Worm (Caenorhabditis elegans): ENCODE measurements around the gene phy-4.

Gene phy-4

DNA sequence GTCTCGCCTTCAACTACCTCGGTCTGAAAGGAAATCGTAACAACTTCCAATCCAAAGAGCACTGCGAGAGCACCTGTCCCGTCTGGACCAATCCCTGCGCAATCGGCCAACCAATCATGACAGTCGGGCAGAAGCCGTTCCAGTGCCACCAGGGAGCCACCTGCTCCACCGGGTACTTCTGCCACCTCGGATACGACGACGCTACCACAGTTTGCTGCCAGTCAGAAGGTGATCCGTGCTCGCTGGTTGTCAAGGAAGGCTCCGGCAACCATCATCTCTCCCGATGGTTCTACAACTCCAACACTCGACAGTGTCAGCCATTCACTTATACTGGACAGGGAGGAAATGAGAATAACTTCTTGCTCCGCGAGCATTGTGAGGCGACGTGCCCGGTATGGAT lies 4.4 kb downstream of the phy-4 start:
- TF ChIP-seq unc-55 (GFP tag; optimal IDR thresholded peaks at IDR 0.05) (no peak), ceh-9 (tag; optimal IDR thresholded peaks at IDR 0.05) (no peak), pag-3 (tag; optimal IDR thresholded peaks at IDR 0.05; ENCODE audit: borderline replicate concordance) (peak; percentile 57)

- no peak for TF ChIP-seq rnt-1 (tag; optimal IDR thresholded peaks at IDR 0.05)
- no peak for TF ChIP-seq tbx-2 (tag; optimal IDR thresholded peaks at IDR 0.05)
- TF ChIP-seq lin-11 (tag; optimal IDR thresholded peaks at IDR 0.05), result no peak
- no peak for TF ChIP-seq hlh-8 (tag; optimal IDR thresholded peaks at IDR 0.05)
- no peak for TF ChIP-seq ceh-19 (GFP tag; optimal IDR thresholded peaks at IDR 0.05)
- no peak for TF ChIP-seq ttx-3 (tag; optimal IDR thresholded peaks at IDR 0.05)
- no peak for TF ChIP-seq hlh-15 (tag; optimal IDR thresholded peaks at IDR 0.05)
- no peak for TF ChIP-seq hlh-30 (tag; optimal IDR thresholded peaks at IDR 0.05; ENCODE audit: insufficient read depth)
- no peak for TF ChIP-seq K02D7.2 (tag; optimal IDR thresholded peaks at IDR 0.05)
- TF ChIP-seq ceh-6 (GFP tag; optimal IDR thresholded peaks at IDR 0.05), result no peak
- TF ChIP-seq elt-2 (tag; optimal IDR thresholded peaks at IDR 0.05), result no peak
- no peak for TF ChIP-seq C08G9.2 (tag; optimal IDR thresholded peaks at IDR 0.05)
- no peak for TF ChIP-seq nhr-11 (tag; optimal IDR thresholded peaks at IDR 0.05)
- TF ChIP-seq elt-4 (tag; optimal IDR thresholded peaks at IDR 0.05), result no peak
- no peak for TF ChIP-seq fkh-6 (tag; optimal IDR thresholded peaks at IDR 0.05)
- TF ChIP-seq nhr-232 (tag; optimal IDR thresholded peaks at IDR 0.05), result no peak
- no peak for TF ChIP-seq odd-2 (tag; optimal IDR thresholded peaks at IDR 0.05)
- TF ChIP-seq pat-9 (tag; optimal IDR thresholded peaks at IDR 0.05), result no peak
Measured at ce11 chrV:19502579-19503151, 10.8 kb downstream of the phy-4 start, which contains the start of gene Y43F8B.3. Gene Y43F8B.3 (plus strand): TSS chrV:19503101.

DNA sequence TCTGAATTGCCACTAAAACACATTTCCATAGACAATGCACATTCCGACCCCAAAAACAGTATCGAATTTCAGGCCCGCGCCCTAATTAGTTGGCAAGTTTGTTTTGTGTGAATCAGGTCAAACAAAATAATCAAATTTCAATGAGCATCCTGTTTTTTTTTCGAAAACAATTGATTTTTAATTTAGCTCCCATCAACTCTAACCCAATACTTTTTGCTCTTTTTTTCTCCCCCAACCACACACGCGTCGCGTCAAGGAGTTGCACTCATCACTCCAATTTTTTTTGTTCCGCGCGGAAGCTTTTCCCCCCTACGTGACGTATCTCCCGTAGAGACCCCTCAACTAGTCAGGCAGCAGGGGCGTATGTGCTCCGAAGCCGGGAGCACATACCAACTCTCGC lies 12.1 kb downstream of the phy-4 start:
- no peak for TF ChIP-seq fax-1 (tag; optimal IDR thresholded peaks at IDR 0.05)

- TF ChIP-seq K02D7.2 (tag; optimal IDR thresholded peaks at IDR 0.05) (no peak), che-1 (tag; optimal IDR thresholded peaks at IDR 0.05) (no peak), zip-5 (tag; optimal IDR thresholded peaks at IDR 0.05) (no peak), hlh-15 (tag; optimal IDR thresholded peaks at IDR 0.05) (no peak)
Measured at ce11 chrV:19497087-19497486, 16.4 kb downstream of the phy-4 start.

DNA sequence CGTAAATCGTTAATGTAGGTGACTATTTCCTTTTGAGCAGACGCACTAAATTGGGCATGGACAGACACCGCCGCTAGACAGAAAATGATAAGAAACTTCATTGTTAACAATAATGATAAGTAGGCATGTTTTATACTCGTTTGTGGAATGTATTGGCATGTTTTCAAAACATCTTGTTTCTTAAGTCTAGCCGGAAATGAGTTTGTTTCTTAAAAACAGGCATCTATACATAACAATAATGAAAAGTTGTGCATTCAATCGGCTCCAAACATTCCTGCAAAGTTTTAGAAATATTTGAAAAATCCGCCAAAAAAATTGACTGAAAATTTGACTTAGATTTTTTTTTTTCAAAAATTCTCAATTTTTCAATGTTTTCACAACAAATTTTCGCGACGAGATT lies 17.9 kb downstream of the phy-4 start, which contains the start of gene scl-21:
scl-21 (minus strand) TSS at position 101 of the 400 bp plus-strand sequence.
- TF ChIP-seq ceh-45 (GFP tag; IDR thresholded peaks at IDR 0.05), result no peak
- no peak for TF ChIP-seq unc-42 (tag; optimal IDR thresholded peaks at IDR 0.05)
- TF ChIP-seq fkh-10 (GFP tag; optimal IDR thresholded peaks at IDR 0.05), result no peak
- no peak for TF ChIP-seq ceh-9 (tag; optimal IDR thresholded peaks at IDR 0.05)
- TF ChIP-seq nfya-1 (tag; optimal IDR thresholded peaks at IDR 0.05), result no peak
- TF ChIP-seq gmeb-2 (tag; optimal IDR thresholded peaks at IDR 0.05), result no peak
- no peak for TF ChIP-seq K02D7.2 (tag; optimal IDR thresholded peaks at IDR 0.05)
- TF ChIP-seq unc-55 (GFP tag; optimal IDR thresholded peaks at IDR 0.05), result no peak
- TF ChIP-seq nhr-11 (tag; optimal IDR thresholded peaks at IDR 0.05), result no peak
- TF ChIP-seq mec-3 (tag; optimal IDR thresholded peaks at IDR 0.05; ENCODE audit: borderline replicate concordance), result no peak
- TF ChIP-seq F13H6.1 (tag; optimal IDR thresholded peaks at IDR 0.05), result no peak
- no peak for TF ChIP-seq npax-4 (tag; optimal IDR thresholded peaks at IDR 0.05)
- no peak for TF ChIP-seq rnt-1 (tag; optimal IDR thresholded peaks at IDR 0.05)
- no peak for TF ChIP-seq pha-4 (tag; optimal IDR thresholded peaks at IDR 0.05)
- TF ChIP-seq pag-3 (tag; optimal IDR thresholded peaks at IDR 0.05; ENCODE audit: borderline replicate concordance), result no peak
- no peak for TF ChIP-seq syd-9 (tag; optimal IDR thresholded peaks at IDR 0.05)
- no peak for TF ChIP-seq sox-4 (tag; optimal IDR thresholded peaks at IDR 0.05)
- TF ChIP-seq ceh-31 (tag; optimal IDR thresholded peaks at IDR 0.05), result no peak
